Fruit fly (Drosophila melanogaster) whole organism, prepupa: Measurements from ENCODE around the gene jdp.
A peak's percentile ranks its signal among the peaks of the same experiment; 100 is the strongest.

Experiments
- Blimp-1 ChIP-seq: fragments of 200-800 bp; sonication (Bioruptor generic); optimal IDR thresholded peaks from 3 replicates; lab custom pipeline; 2017; ENCODE audit warnings: missing biosample characterization, missing genetic modification characterization, mild to moderate bottlenecking, moderate library complexity, missing genetic modification reagents
- CG10631 ChIP-seq: fragments of 200-800 bp; sonication (Bioruptor generic); optimal IDR thresholded peaks from 2 replicates; lab custom pipeline; 2016; ENCODE audit warnings: missing biosample characterization, missing genetic modification characterization
- CG10669 ChIP-seq: fragments of 200-800 bp; sonication (Bioruptor generic); optimal IDR thresholded peaks from 3 replicates; lab custom pipeline; 2018; ENCODE audit warnings: missing biosample characterization, mild to moderate bottlenecking, missing genetic modification characterization, moderate library complexity
- CG11294 ChIP-seq: fragments of 200-800 bp; sonication (Bioruptor generic); IDR thresholded peaks from 2 replicates; pipeline ENCODE4 v1.3.6; 2022; ENCODE audit warnings: missing biosample characterization, missing genetic modification characterization
- CG15336 ChIP-seq: fragments of 200-800 bp; sonication (Bioruptor generic); IDR thresholded peaks from 2 replicates; pipeline ENCODE4 v1.3.6; 2022; ENCODE audit warnings: missing biosample characterization, missing genetic modification characterization
- CG1621 ChIP-seq: fragments of 200-800 bp; sonication (Bioruptor generic); optimal IDR thresholded peaks from 3 replicates; lab custom pipeline; 2018; ENCODE audit warnings: missing biosample characterization, mild to moderate bottlenecking, missing genetic modification characterization
- CG16779 ChIP-seq: fragments of 200-800 bp; sonication (Bioruptor generic); optimal IDR thresholded peaks from 3 replicates; lab custom pipeline; 2017; ENCODE audit warnings: missing biosample characterization, mild to moderate bottlenecking, missing genetic modification characterization
- CG31627 ChIP-seq: fragments of 200-800 bp; sonication (Bioruptor generic); optimal IDR thresholded peaks from 3 replicates; lab custom pipeline; 2016; ENCODE audit warnings: missing biosample characterization, missing genetic modification characterization
- CG32006 ChIP-seq: fragments of 200-800 bp; sonication (Bioruptor generic); optimal IDR thresholded peaks from 3 replicates; lab custom pipeline; 2017; ENCODE audit warnings: missing biosample characterization, mild to moderate bottlenecking, missing genetic modification characterization
- CG34406 ChIP-seq: fragments of 200-800 bp; sonication (Bioruptor generic); optimal IDR thresholded peaks from 3 replicates; lab custom pipeline; 2016; ENCODE audit warnings: missing biosample characterization, missing genetic modification characterization
- CG3919 ChIP-seq: fragments of 200-800 bp; sonication (Bioruptor generic); optimal IDR thresholded peaks from 3 replicates; lab custom pipeline; 2016; ENCODE audit warnings: missing biosample characterization, missing genetic modification characterization
- CG4318 ChIP-seq: fragments of 200-800 bp; sonication (Bioruptor generic); optimal IDR thresholded peaks from 3 replicates; lab custom pipeline; 2017; ENCODE audit warnings: missing biosample characterization, mild to moderate bottlenecking, missing genetic modification characterization
- CG6163 ChIP-seq: fragments of 200-800 bp; sonication (Bioruptor generic); IDR thresholded peaks from 3 replicates; pipeline ENCODE4 v1.3.6; 2022; ENCODE audit warnings: missing biosample characterization, missing genetic modification characterization
- CG6276 ChIP-seq: fragments of 200-800 bp; sonication (Bioruptor generic); optimal IDR thresholded peaks from 2 replicates; lab custom pipeline; 2017; ENCODE audit warnings: missing biosample characterization, mild to moderate bottlenecking, missing genetic modification characterization
- CG6854 ChIP-seq: fragments of 200-800 bp; sonication (Bioruptor generic); optimal IDR thresholded peaks from 2 replicates; lab custom pipeline; 2017; ENCODE audit warnings: missing biosample characterization, mild to moderate bottlenecking, missing genetic modification characterization
- CG7368 ChIP-seq: fragments of 200-800 bp; sonication (Bioruptor generic); optimal IDR thresholded peaks from 3 replicates; lab custom pipeline; 2016; ENCODE audit warnings: missing biosample characterization, missing genetic modification characterization
- CG8119 ChIP-seq: fragments of 200-800 bp; sonication (Bioruptor generic); IDR thresholded peaks from 3 replicates; pipeline ENCODE4 v1.3.6; 2022; ENCODE audit warnings: missing biosample characterization, missing genetic modification characterization
- CG8632 ChIP-seq: fragments of 200-800 bp; sonication (Bioruptor generic); optimal IDR thresholded peaks from 3 replicates; lab custom pipeline; 2016; ENCODE audit warnings: missing biosample characterization, missing genetic modification characterization
- Eip75B ChIP-seq: fragments of 200-800 bp; sonication (Bioruptor generic); optimal IDR thresholded peaks from 3 replicates; lab custom pipeline; 2016; ENCODE audit warnings: missing biosample characterization, missing genetic modification characterization
- Eip78C ChIP-seq: fragments of 200-800 bp; sonication (Bioruptor generic); peaks from one replicate; lab custom pipeline; 2016; ENCODE audit warnings: missing biosample characterization, missing genetic modification characterization
- Eip93F ChIP-seq: fragments of 200-800 bp; sonication (Bioruptor generic); optimal IDR thresholded peaks from 2 replicates; lab custom pipeline; 2016; ENCODE audit warnings: missing biosample characterization, mild to moderate bottlenecking, missing genetic modification characterization
- Ets96B ChIP-seq: fragments of 200-800 bp; optimal IDR thresholded peaks from 2 replicates; lab custom pipeline; 2019; ENCODE audit warnings: missing biosample characterization, mild to moderate bottlenecking, missing genetic modification characterization, moderate library complexity
- Gug ChIP-seq: fragments of 200-800 bp; sonication (Bioruptor generic); IDR thresholded peaks from 2 replicates; pipeline ENCODE4 v1.3.6; 2022; ENCODE audit warnings: missing biosample characterization, missing genetic modification characterization
- Hr39 ChIP-seq: fragments of 200-800 bp; sonication (Bioruptor generic); optimal IDR thresholded peaks from 2 replicates; lab custom pipeline; 2016; ENCODE audit warnings: missing biosample characterization, missing genetic modification characterization
- Hr4 ChIP-seq: fragments of 200-800 bp; sonication (Bioruptor generic); optimal IDR thresholded peaks from 3 replicates; lab custom pipeline; 2016; ENCODE audit warnings: missing biosample characterization, missing genetic modification characterization
- Lpt ChIP-seq: fragments of 200-800 bp; sonication (Bioruptor generic); optimal IDR thresholded peaks from 3 replicates; lab custom pipeline; 2016; ENCODE audit warnings: missing biosample characterization, missing genetic modification characterization
- OdsH ChIP-seq: fragments of 200-800 bp; sonication (Bioruptor generic); optimal IDR thresholded peaks from 3 replicates; lab custom pipeline; 2016; ENCODE audit warnings: missing biosample characterization, missing genetic modification characterization
- acj6 ChIP-seq: fragments of 200-800 bp; sonication (Bioruptor generic); optimal IDR thresholded peaks from 3 replicates; lab custom pipeline; 2016; ENCODE audit warnings: missing biosample characterization, missing genetic modification characterization
- cyc ChIP-seq: fragments of 200-800 bp; sonication (Bioruptor generic); optimal IDR thresholded peaks from 3 replicates; lab custom pipeline; 2016; ENCODE audit warnings: missing biosample characterization, missing genetic modification characterization
- dac ChIP-seq: fragments of 200-800 bp; sonication (Bioruptor generic); optimal IDR thresholded peaks from 2 replicates; lab custom pipeline; 2017; ENCODE audit warnings: missing biosample characterization, mild to moderate bottlenecking, missing genetic modification characterization
- eg ChIP-seq: fragments of 200-800 bp; sonication (Bioruptor generic); IDR thresholded peaks from 3 replicates; pipeline ENCODE4 v1.3.6; 2022; ENCODE audit warnings: missing biosample characterization, missing genetic modification characterization
- esn ChIP-seq: fragments of 200-800 bp; sonication (Bioruptor generic); optimal IDR thresholded peaks from 2 replicates; lab custom pipeline; 2016; ENCODE audit warnings: missing biosample characterization, mild to moderate bottlenecking, missing genetic modification characterization, moderate library complexity
- fd59A ChIP-seq: fragments of 200-800 bp; sonication (Bioruptor generic); optimal IDR thresholded peaks from 2 replicates; lab custom pipeline; 2017; ENCODE audit warnings: missing biosample characterization, mild to moderate bottlenecking, missing genetic modification characterization, missing genetic modification reagents
- fkh ChIP-seq: fragments of 200-800 bp; sonication (Bioruptor generic); optimal IDR thresholded peaks from 3 replicates; lab custom pipeline; 2017; ENCODE audit warnings: missing biosample characterization, mild to moderate bottlenecking, missing genetic modification characterization, moderate library complexity
- lz ChIP-seq: fragments of 200-800 bp; sonication (Bioruptor generic); optimal IDR thresholded peaks from 3 replicates; lab custom pipeline; 2016; ENCODE audit warnings: missing biosample characterization, missing genetic modification characterization
- salr ChIP-seq, 2 experiments: fragments of 200-800 bp; sonication (Bioruptor generic); optimal IDR thresholded peaks; 3 replicates each; lab custom pipeline; 2016 to 2018; ENCODE audit warnings: missing biosample characterization in 2 of 2, missing genetic modification characterization in 2 of 2, mild to moderate bottlenecking in 1 of 2
- spab ChIP-seq: fragments of 200-800 bp; sonication (Bioruptor generic); optimal IDR thresholded peaks from 2 replicates; lab custom pipeline; 2017; ENCODE audit warnings: missing biosample characterization, mild to moderate bottlenecking, missing genetic modification characterization, missing genetic modification reagents
- svp ChIP-seq: fragments of 200-800 bp; sonication (Bioruptor generic); peaks from one replicate; lab custom pipeline; 2016; ENCODE audit warnings: missing biosample characterization, missing genetic modification characterization

jdp gene

DNA sequence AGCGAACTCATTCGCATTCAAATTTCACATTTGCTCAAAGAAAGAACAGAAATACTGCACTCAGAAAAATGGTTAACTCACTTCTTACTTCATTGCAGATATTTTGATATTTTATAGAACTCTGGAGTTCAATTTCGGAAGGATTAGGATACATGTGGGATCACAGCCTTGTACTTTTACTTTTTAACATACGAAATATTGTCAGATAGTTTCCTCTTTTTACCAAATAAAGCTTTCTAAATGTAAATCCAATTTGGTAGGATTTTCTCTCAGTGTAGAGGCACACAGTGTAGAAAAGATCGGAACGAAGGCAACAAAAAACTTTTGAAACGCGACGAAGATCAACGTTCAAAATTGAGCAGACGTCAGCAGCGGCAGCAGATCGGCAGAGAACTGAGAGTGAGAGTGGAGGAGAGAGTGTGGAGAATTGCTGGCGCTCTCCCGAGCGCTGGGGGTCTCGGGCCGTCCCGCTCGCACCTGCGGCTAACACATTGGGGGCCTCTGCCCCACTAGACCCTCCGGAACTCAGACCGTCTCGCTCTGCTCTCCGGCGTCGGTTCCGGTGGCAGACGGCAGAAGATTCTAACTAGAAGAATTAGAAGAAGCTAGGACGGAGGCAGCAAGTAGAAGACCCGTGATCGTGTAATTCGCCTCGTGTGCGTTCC, 5.3 kb upstream of the jdp start, which contains the start of gene tmod (continued):
- TF ChIP-seq CG4318 (GFP tag; lab: Kevin White, UChicago) (peak; percentile 17), CG16779 (tag; lab: Kevin White, UChicago) (peak; percentile 6), CG7368 (peak; percentile 19), CG8632 (GFP tag; lab: Kevin White, UChicago) (no peak), CG10631 (GFP tag; lab: Kevin White, UChicago) (peak; percentile 58), CG8119 (peak; percentile 69; the same call in 2 of the 3 replicates), fkh (GFP tag; lab: Kevin White, UChicago) (peak; percentile 19), CG1621 (peak; percentile 75), CG31627 (GFP tag; lab: Kevin White, UChicago) (peak; percentile 34), Eip75B (GFP tag; lab: Kevin White, UChicago) (peak; percentile 38), acj6 (peak; percentile 43), CG3919 (peak; percentile 59), dac (GFP tag; lab: Kevin White, UChicago) (peak; percentile 45), Hr39 (GFP tag; lab: Kevin White, UChicago) (peak; percentile 26), CG15336 (peak; percentile 85), Hr4 (GFP tag; lab: Kevin White, UChicago) (peak; percentile 76), Eip78C (peak; percentile 83), CG6854 (peak; percentile 19), CG34406 (peak; percentile 3), eg (GFP tag; lab: Robert Waterston, UW) (peak; percentile 72; the same call in 2 of the 3 replicates), cyc (GFP tag; lab: Kevin White, UChicago) (peak; percentile 49), fd59A (no peak), svp (GFP tag; lab: Kevin White, UChicago) (peak; percentile 66), CG11294 (no peak), OdsH (GFP tag; lab: Kevin White, UChicago) (peak; percentile 54), spab (no peak), CG10669 (GFP tag; lab: Kevin White, UChicago) (peak; percentile 31), lz (GFP tag; lab: Kevin White, UChicago) (peak; percentile 42), Ets96B (peak; percentile 17), Eip93F (GFP tag; lab: Kevin White, UChicago) (no peak), salr (GFP tag; optimal IDR thresholded peaks at IDR 0.05; lab: Kevin White, UChicago) (peak in 1 of 2 experiments; percentile 34), esn (GFP tag; lab: Kevin White, UChicago) (peak; percentile 36)

DNA sequence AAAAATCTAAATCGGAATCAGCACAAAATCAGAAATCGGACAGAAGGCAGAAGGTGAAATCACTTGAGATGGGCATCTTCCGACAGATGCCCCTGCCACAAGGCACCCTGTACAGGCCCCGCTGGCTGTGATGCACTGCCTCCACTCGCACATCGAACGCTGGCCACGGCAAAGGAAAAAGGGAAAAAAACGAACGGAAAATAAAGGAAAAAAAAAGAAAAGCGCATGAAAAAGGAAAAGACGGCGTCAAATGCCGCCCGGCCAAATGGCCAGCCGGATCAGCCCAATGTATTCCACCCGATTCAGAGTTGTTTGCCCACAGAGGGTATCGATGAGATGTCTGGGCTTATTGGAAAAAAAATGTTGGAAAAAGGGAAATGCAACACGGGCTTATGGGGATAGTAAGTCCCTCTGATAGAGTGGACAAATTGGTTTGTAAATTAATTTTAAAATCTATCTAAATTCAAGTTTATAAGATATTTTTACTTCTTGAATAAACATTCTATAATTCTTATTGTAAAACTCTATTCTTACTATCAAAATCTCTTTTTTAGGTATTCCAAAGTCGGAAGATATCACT, 4.4 kb upstream of the jdp start:
- peak; percentile 45 for TF ChIP-seq CG32006
- 0 out of 3 replicates have a peak, but pooled peaks have one; percentile 35 for TF ChIP-seq CG6163
- peak; percentile 12 for TF ChIP-seq OdsH (GFP tag; lab: Kevin White, UChicago)
- peak; percentile 37 for TF ChIP-seq Eip78C
- TF ChIP-seq CG6854 = no peak
- TF ChIP-seq Blimp-1 (GFP tag; lab: Kevin White, UChicago) = no peak
- peak; percentile 80; the same call in 2 of the 3 replicates for TF ChIP-seq eg (GFP tag; lab: Robert Waterston, UW)
- TF ChIP-seq CG15336 = peak; percentile 68
- no peak for TF ChIP-seq Eip75B (GFP tag; lab: Kevin White, UChicago)
- no peak for TF ChIP-seq esn (GFP tag; lab: Kevin White, UChicago)
- peak; percentile 56 for TF ChIP-seq CG6276 (GFP tag; lab: Kevin White, UChicago)
- no peak for TF ChIP-seq CG10669 (GFP tag; lab: Kevin White, UChicago)
- peak; percentile 59 for TF ChIP-seq CG8119
- 0 out of 2 replicates have a peak, but pooled peaks have one; percentile 8 for TF ChIP-seq Gug (GFP tag; lab: Robert Waterston, UW)
- peak; percentile 50 for TF ChIP-seq Hr4 (GFP tag; lab: Kevin White, UChicago)
- peak; percentile 23 for TF ChIP-seq Lpt (GFP tag; lab: Kevin White, UChicago)
- peak in 1 of 2 experiments; percentile 35 for TF ChIP-seq salr (GFP tag; optimal IDR thresholded peaks at IDR 0.05; lab: Kevin White, UChicago)
